Fruit fly (Drosophila melanogaster) whole organism, embryonic: ENCODE measurements around the gene CG7785.

ENCODE experiments used
- ATbp ChIP-seq: fragments of 200-800 bp; sonication (Bioruptor generic); optimal IDR thresholded peaks from 2 replicates; lab custom pipeline; 2017; ENCODE audit warnings: missing biosample characterization, mild to moderate bottlenecking, missing genetic modification characterization, missing genetic modification reagents
- B-H1 ChIP-seq: fragments of 200-800 bp; sonication (Bioruptor generic); IDR thresholded peaks from 3 replicates; pipeline ENCODE4 v1.3.6; 2022; ENCODE audit warnings: missing biosample characterization, missing genetic modification characterization
- CG10147 ChIP-seq: fragments of 200-800 bp; sonication (Bioruptor generic); optimal IDR thresholded peaks from 2 replicates; lab custom pipeline; 2019; ENCODE audit warnings: missing biosample characterization, mild to moderate bottlenecking, missing genetic modification characterization, moderate library complexity
- CG1024 ChIP-seq: fragments of 200-800 bp; sonication (Bioruptor generic); IDR thresholded peaks from 2 replicates; pipeline ENCODE4 v1.3.6; 2022; ENCODE audit warnings: missing biosample characterization, missing genetic modification characterization
- CG10565 ChIP-seq: fragments of 200-800 bp; sonication (Bioruptor generic); optimal IDR thresholded peaks from 3 replicates; lab custom pipeline; 2016; ENCODE audit warnings: missing biosample characterization, mild to moderate bottlenecking, missing genetic modification characterization
- CG11085 ChIP-seq: fragments of 200-800 bp; sonication (Bioruptor generic); IDR thresholded peaks from 2 replicates; pipeline ENCODE4 v1.3.6; 2022; ENCODE audit warnings: missing biosample characterization, missing genetic modification characterization
- CG11456 ChIP-seq: fragments of 200-800 bp; sonication (Bioruptor generic); IDR thresholded peaks from 3 replicates; pipeline ENCODE4 v1.3.6; 2022; ENCODE audit warnings: missing biosample characterization, missing genetic modification characterization
- CG12236 ChIP-seq: fragments of 200-800 bp; sonication (Bioruptor generic); optimal IDR thresholded peaks from 2 replicates; lab custom pipeline; 2016; ENCODE audit warnings: missing biosample characterization, missing genetic modification characterization
- CG14710 ChIP-seq: fragments of 200-800 bp; sonication (Bioruptor generic); optimal IDR thresholded peaks from 3 replicates; lab custom pipeline; 2019; ENCODE audit warnings: missing biosample characterization, mild to moderate bottlenecking, missing genetic modification characterization, moderate library complexity
- CG1529 ChIP-seq: fragments of 200-800 bp; sonication (Bioruptor generic); optimal IDR thresholded peaks from 3 replicates; lab custom pipeline; 2018; ENCODE audit warnings: missing biosample characterization, missing genetic modification characterization
- CG17385 ChIP-seq: fragments of 200-800 bp; sonication (Bioruptor generic); optimal IDR thresholded peaks from 3 replicates; lab custom pipeline; 2018; ENCODE audit warnings: missing biosample characterization, mild to moderate bottlenecking, missing genetic modification characterization
- CG1792 ChIP-seq: fragments of 200-800 bp; sonication (Bioruptor generic); optimal IDR thresholded peaks from 2 replicates; lab custom pipeline; 2016; ENCODE audit warnings: missing biosample characterization, missing genetic modification characterization
- CG18599 ChIP-seq: fragments of 200-800 bp; sonication (Bioruptor generic); optimal IDR thresholded peaks from 3 replicates; lab custom pipeline; 2017; ENCODE audit warnings: missing biosample characterization, missing genetic modification characterization, mild to moderate bottlenecking, moderate library complexity, missing genetic modification reagents
- CG2116 ChIP-seq: fragments of 200-800 bp; sonication (Bioruptor generic); optimal IDR thresholded peaks from 3 replicates; lab custom pipeline; 2018; ENCODE audit warnings: missing biosample characterization, mild to moderate bottlenecking, missing genetic modification characterization
- CG30431 ChIP-seq: fragments of 200-800 bp; sonication (Bioruptor generic); optimal IDR thresholded peaks from 2 replicates; lab custom pipeline; 2017; ENCODE audit warnings: missing biosample characterization, missing genetic modification characterization
- CG3065 ChIP-seq: fragments of 200-800 bp; sonication (Bioruptor generic); optimal IDR thresholded peaks from 2 replicates; lab custom pipeline; 2016; ENCODE audit warnings: missing biosample characterization, missing genetic modification characterization
- CG4617 ChIP-seq: fragments of 200-800 bp; sonication (Bioruptor generic); optimal IDR thresholded peaks from 3 replicates; lab custom pipeline; 2016; ENCODE audit warnings: missing biosample characterization, missing genetic modification characterization, borderline replicate concordance
- CG7786 ChIP-seq: fragments of 200-800 bp; sonication (Bioruptor generic); optimal IDR thresholded peaks from 2 replicates; lab custom pipeline; 2016; ENCODE audit warnings: missing biosample characterization, missing genetic modification characterization
- CG8944 ChIP-seq: fragments of 200-800 bp; sonication (Bioruptor generic); optimal IDR thresholded peaks from 3 replicates; lab custom pipeline; 2016; ENCODE audit warnings: missing biosample characterization, missing genetic modification characterization
- Camta ChIP-seq: fragments of 200-800 bp; sonication (Bioruptor generic); optimal IDR thresholded peaks from 2 replicates; lab custom pipeline; 2016; ENCODE audit warnings: missing biosample characterization, missing genetic modification characterization
- Drgx ChIP-seq: fragments of 200-800 bp; sonication (Bioruptor generic); IDR thresholded peaks from 2 replicates; pipeline ENCODE4 v1.3.6; 2022; ENCODE audit warnings: missing biosample characterization, missing genetic modification characterization
- Hr78 ChIP-seq, 2 experiments: fragments of 200-800 bp in 1 of 2; fragments of >200 bp in 1 of 2; sonication (Bioruptor generic) in 1 of 2; optimal IDR thresholded peaks; 2 replicates each; lab custom pipeline; 2017 to 2019; ENCODE audit warnings: missing biosample characterization in 2 of 2, missing genetic modification characterization in 2 of 2, mild to moderate bottlenecking in 1 of 2, moderate library complexity in 1 of 2
- Lhr ChIP-seq: fragments of 200-800 bp; sonication (Bioruptor generic); optimal IDR thresholded peaks from 3 replicates; lab custom pipeline; 2017; ENCODE audit warnings: mild to moderate bottlenecking, missing biosample characterization, missing genetic modification reagents, missing genetic modification characterization
- Mes4 ChIP-seq: fragments of 200-800 bp; sonication (Bioruptor generic); optimal IDR thresholded peaks from 2 replicates; lab custom pipeline; 2016; ENCODE audit warnings: missing biosample characterization, missing genetic modification characterization
- Myb ChIP-seq: fragments of 200-800 bp; sonication (Bioruptor generic); optimal IDR thresholded peaks from 2 replicates; lab custom pipeline; 2016; ENCODE audit warnings: missing biosample characterization, missing genetic modification characterization
- Nf-YA ChIP-seq: fragments of 200-800 bp; sonication (Bioruptor generic); IDR thresholded peaks from 2 replicates; pipeline ENCODE4 v1.3.6; 2022; ENCODE audit warnings: missing biosample characterization, missing genetic modification characterization
- Side ChIP-seq: fragments of 200-800 bp; sonication (Bioruptor generic); optimal IDR thresholded peaks from 2 replicates; lab custom pipeline; 2016; ENCODE audit warnings: missing biosample characterization, missing genetic modification characterization
- Trl ChIP-seq, 3 experiments: fragments of >200 bp in 2 of 3; fragments of 200-800 bp in 1 of 3; sonication (Bioruptor generic) in 1 of 3; optimal IDR thresholded peaks; 2 replicates in 1 of 3; 3 replicates in 2 of 3; lab custom pipeline; 2016 to 2017; ENCODE audit warnings: missing biosample characterization in 1 of 3, missing genetic modification characterization in 1 of 3
- ac ChIP-seq: fragments of 200-800 bp; sonication (Bioruptor generic); optimal IDR thresholded peaks from 3 replicates; lab custom pipeline; 2017; ENCODE audit warnings: missing biosample characterization, mild to moderate bottlenecking, missing genetic modification characterization
- al ChIP-seq: fragments of 200-800 bp; sonication (Bioruptor generic); IDR thresholded peaks from 2 replicates; pipeline ENCODE4 v1.3.6; 2022; ENCODE audit warnings: missing biosample characterization, missing genetic modification characterization
- bigmax ChIP-seq: fragments of 200-800 bp; sonication (Bioruptor generic); optimal IDR thresholded peaks from 2 replicates; lab custom pipeline; 2018; ENCODE audit warnings: missing biosample characterization, mild to moderate bottlenecking, missing genetic modification characterization
- chif ChIP-seq, 2 experiments: fragments of 200-800 bp; sonication (Bioruptor generic); optimal IDR thresholded peaks; 3 replicates each; lab custom pipeline; 2016; ENCODE audit warnings: missing biosample characterization in 2 of 2, missing genetic modification characterization in 2 of 2
- da ChIP-seq: fragments of 200-800 bp; sonication (Bioruptor generic); optimal IDR thresholded peaks from 2 replicates; lab custom pipeline; 2016; ENCODE audit warnings: missing biosample characterization, missing genetic modification characterization
- en ChIP-seq: fragments of 200-800 bp; sonication (Bioruptor generic); optimal IDR thresholded peaks from 2 replicates; lab custom pipeline; 2016; ENCODE audit warnings: missing biosample characterization, missing genetic modification characterization
- exex ChIP-seq: fragments of 200-800 bp; sonication (Bioruptor generic); optimal IDR thresholded peaks from 4 replicates; lab custom pipeline; 2018; ENCODE audit warnings: missing biosample characterization, mild to moderate bottlenecking, missing genetic modification characterization, moderate library complexity
- eyg ChIP-seq: fragments of 200-800 bp; sonication (Bioruptor generic); optimal IDR thresholded peaks from 3 replicates; lab custom pipeline; 2016; ENCODE audit warnings: missing biosample characterization, missing genetic modification characterization
- fd102C ChIP-seq: fragments of 200-800 bp; sonication (Bioruptor generic); optimal IDR thresholded peaks from 2 replicates; lab custom pipeline; 2018; ENCODE audit warnings: missing biosample characterization, mild to moderate bottlenecking, missing genetic modification characterization, moderate library complexity
- fd3F ChIP-seq: fragments of 200-800 bp; sonication (Bioruptor generic); optimal IDR thresholded peaks from 2 replicates; lab custom pipeline; 2018; ENCODE audit warnings: missing biosample characterization, mild to moderate bottlenecking, missing genetic modification characterization, moderate library complexity
- gce ChIP-seq: fragments of 200-800 bp; sonication (Bioruptor generic); IDR thresholded peaks from 3 replicates; pipeline ENCODE4 v1.3.6; 2022; ENCODE audit warnings: missing biosample characterization, missing genetic modification characterization
- gcm ChIP-seq: fragments of 200-800 bp; sonication (Bioruptor generic); optimal IDR thresholded peaks from 2 replicates; lab custom pipeline; 2019; ENCODE audit warnings: missing biosample characterization, mild to moderate bottlenecking, missing genetic modification characterization, moderate library complexity
- jumu ChIP-seq: fragments of 200-800 bp; sonication (Bioruptor generic); optimal IDR thresholded peaks from 3 replicates; lab custom pipeline; 2016; ENCODE audit warnings: missing biosample characterization, missing genetic modification characterization
- kay ChIP-seq: fragments of 200-800 bp; sonication (Bioruptor generic); optimal IDR thresholded peaks from 2 replicates; lab custom pipeline; 2016; ENCODE audit warnings: missing biosample characterization, missing genetic modification characterization
- ken ChIP-seq: fragments of 200-800 bp; sonication (Bioruptor generic); IDR thresholded peaks from 3 replicates; pipeline ENCODE4 v1.3.6; 2022; ENCODE audit warnings: missing biosample characterization, missing genetic modification characterization
- lov ChIP-seq, 2 experiments: fragments of 200-800 bp in 1 of 2; fragments of >200 bp in 1 of 2; sonication (Bioruptor generic) in 1 of 2; IDR thresholded peaks in 1 of 2; optimal IDR thresholded peaks in 1 of 2; 2 replicates in 1 of 2; 3 replicates in 1 of 2; pipeline versions ENCODE4 v1.3.6 to Lab custom; 2017 to 2022; ENCODE audit warnings: missing biosample characterization in 1 of 2, missing genetic modification characterization in 1 of 2
- mam ChIP-seq: fragments of 200-800 bp; sonication (Bioruptor generic); optimal IDR thresholded peaks from 3 replicates; lab custom pipeline; 2016; ENCODE audit warnings: missing biosample characterization, missing genetic modification characterization
- nerfin-1 ChIP-seq: fragments of 200-800 bp; sonication (Bioruptor generic); optimal IDR thresholded peaks from 3 replicates; lab custom pipeline; 2019; ENCODE audit warnings: missing biosample characterization, mild to moderate bottlenecking, missing genetic modification characterization, moderate library complexity
- salm ChIP-seq: fragments of 200-800 bp; sonication (Bioruptor generic); optimal IDR thresholded peaks from 2 replicates; lab custom pipeline; 2018; ENCODE audit warnings: missing biosample characterization, mild to moderate bottlenecking, missing genetic modification characterization
- slou ChIP-seq: fragments of 200-800 bp; sonication (Bioruptor generic); optimal IDR thresholded peaks from 3 replicates; lab custom pipeline; 2016; ENCODE audit warnings: missing biosample characterization, missing genetic modification characterization
- vfl ChIP-seq: fragments of 200-800 bp; sonication (Bioruptor generic); optimal IDR thresholded peaks from 2 replicates; lab custom pipeline; 2016; ENCODE audit warnings: missing biosample characterization, missing genetic modification characterization
- zfh1 ChIP-seq: fragments of 200-800 bp; sonication (Bioruptor generic); IDR thresholded peaks from 3 replicates; pipeline ENCODE4 v1.3.6; 2022; ENCODE audit warnings: missing biosample characterization, missing genetic modification characterization

Gene CG7785

dm6 chr3R:18021261-18021679 lies at the start of gene CG7785 (continued):
- TF ChIP-seq Lhr (GFP tag; lab: Kevin White, UChicago) (peak; percentile 68), CG10147 (GFP tag; lab: Kevin White, UChicago) (peak; percentile 62), CG17385 (GFP tag; lab: Kevin White, UChicago) (peak; percentile 58), en (GFP tag; lab: Kevin White, UChicago) (peak; percentile 32), kay (GFP tag; lab: Kevin White, UChicago) (peak; percentile 28), zfh1 (GFP tag; lab: Robert Waterston, UW) (peak; percentile 40; the same call in 1 of the 3 replicates), Side (GFP tag; lab: Kevin White, UChicago) (peak; percentile 47), exex (no peak), vfl (GFP tag; lab: Kevin White, UChicago) (no peak), eyg (GFP tag; lab: Kevin White, UChicago) (no peak), ac (GFP tag; lab: Kevin White, UChicago) (no peak), Camta (GFP tag; lab: Kevin White, UChicago) (peak; percentile 62), CG1792 (GFP tag; lab: Kevin White, UChicago) (no peak), Nf-YA (GFP tag; lab: Robert Waterston, UW) (no peak), CG3065 (GFP tag; lab: Kevin White, UChicago) (peak; percentile 21), CG14710 (tag; lab: Kevin White, UChicago) (peak; percentile 61), fd3F (GFP tag; lab: Kevin White, UChicago) (peak; percentile 48), CG10565 (no peak), B-H1 (GFP tag; lab: Robert Waterston, UW) (no peak), ken (GFP tag; lab: Robert Waterston, UW) (no peak), al (GFP tag; lab: Robert Waterston, UW) (no peak), CG8944 (peak; percentile 21), chif (GFP tag; optimal IDR thresholded peaks at IDR 0.05; lab: Kevin White, UChicago) (peak; percentile 22 to 61), gce (GFP tag; lab: Robert Waterston, UW) (no peak), Drgx (GFP tag; lab: Robert Waterston, UW) (no peak), Myb (GFP tag; lab: Kevin White, UChicago) (peak; percentile 45), lov (optimal IDR thresholded peaks at IDR 0.05; lab: Kevin White, UChicago) (no peak), lov (GFP tag; IDR thresholded peaks at IDR 0.05; lab: Robert Waterston, UW) (no peak), slou (GFP tag; lab: Kevin White, UChicago) (no peak), fd102C (GFP tag; lab: Kevin White, UChicago) (peak; percentile 2), bigmax (GFP tag; lab: Kevin White, UChicago) (no peak), CG11085 (GFP tag; lab: Robert Waterston, UW) (no peak), Trl (optimal IDR thresholded peaks at IDR 0.05; lab: Kevin White, UChicago) (no peak), Trl (GFP tag; optimal IDR thresholded peaks at IDR 0.05; lab: Kevin White, UChicago) (peak; percentile 53), CG30431 (no peak), CG1529 (GFP tag; lab: Kevin White, UChicago) (no peak), da (GFP tag; lab: Kevin White, UChicago) (peak; percentile 1), jumu (GFP tag; lab: Kevin White, UChicago) (peak; percentile 16), CG7786 (peak; percentile 9), nerfin-1 (tag; lab: Kevin White, UChicago) (peak; percentile 9), CG4617 (GFP tag; lab: Kevin White, UChicago) (peak; percentile 54), CG1024 (GFP tag; lab: Robert Waterston, UW) (no peak), CG18599 (GFP tag; lab: Kevin White, UChicago) (no peak), Mes4 (GFP tag; lab: Kevin White, UChicago) (peak; percentile 46), CG11456 (GFP tag; lab: Robert Waterston, UW) (no peak; the same call in 1 of the 3 replicates), ATbp (GFP tag; lab: Kevin White, UChicago) (peak; percentile 32), CG2116 (GFP tag; lab: Kevin White, UChicago) (peak; percentile 54), mam (GFP tag; lab: Kevin White, UChicago) (peak; percentile 22), Hr78 (GFP tag; optimal IDR thresholded peaks at IDR 0.05; lab: Kevin White, UChicago) (no peak), CG12236 (GFP tag; lab: Kevin White, UChicago) (no peak), salm (tag; lab: Kevin White, UChicago) (no peak), gcm (peak; percentile 11)
